Worm (Caenorhabditis elegans) whole organism, midembryonic: Measurements from ENCODE around the gene F49H6.5.

Experiments used
- T22C8.4 ChIP-seq: fragments of 200-800 bp; sonication (Bioruptor generic); IDR thresholded peaks from 2 replicates; pipeline ENCODE4 v1.3.6; 2022; ENCODE audit warnings: missing genetic modification characterization, missing compliant biosample characterization
- flt-1 ChIP-seq: fragments of 200-800 bp; sonication (Bioruptor generic); IDR thresholded peaks from 2 replicates; pipeline ENCODE4 v1.3.6; 2022; ENCODE audit warnings: missing genetic modification characterization, missing compliant biosample characterization
- klf-2 ChIP-seq: fragments of 200-800 bp; sonication (Bioruptor generic); conservative IDR thresholded peaks from 2 replicates; pipeline ENCODE4 v1.3.6; 2022; ENCODE audit warnings: missing genetic modification reagents, missing genetic modification characterization, missing compliant biosample characterization
- med-1 ChIP-seq: sonication (generic microtip); optimal IDR thresholded peaks from 2 replicates; lab custom pipeline; 2017; ENCODE audit warnings: missing genetic modification characterization, mild to moderate bottlenecking, missing compliant biosample characterization, antibody characterized with exemption, missing genetic modification reagents; ENCODE audit not compliant: insufficient read depth
- ref-1 ChIP-seq: fragments of 200-800 bp; sonication (Bioruptor generic); conservative IDR thresholded peaks from 2 replicates; pipeline ENCODE4 v1.3.6; 2022; ENCODE audit warnings: missing genetic modification reagents, missing genetic modification characterization, missing compliant biosample characterization
- tab-1 ChIP-seq: fragments of 200-800 bp; sonication (Bioruptor generic); IDR thresholded peaks from 2 replicates; pipeline ENCODE4 v1.3.6; 2022; ENCODE audit warnings: missing genetic modification characterization, missing compliant biosample characterization
- ztf-29 ChIP-seq: fragments of 200-800 bp; sonication (Bioruptor generic); IDR thresholded peaks from 2 replicates; pipeline ENCODE4 v1.3.6; 2022; ENCODE audit warnings: missing genetic modification reagents, missing genetic modification characterization, missing compliant biosample characterization

DNA sequence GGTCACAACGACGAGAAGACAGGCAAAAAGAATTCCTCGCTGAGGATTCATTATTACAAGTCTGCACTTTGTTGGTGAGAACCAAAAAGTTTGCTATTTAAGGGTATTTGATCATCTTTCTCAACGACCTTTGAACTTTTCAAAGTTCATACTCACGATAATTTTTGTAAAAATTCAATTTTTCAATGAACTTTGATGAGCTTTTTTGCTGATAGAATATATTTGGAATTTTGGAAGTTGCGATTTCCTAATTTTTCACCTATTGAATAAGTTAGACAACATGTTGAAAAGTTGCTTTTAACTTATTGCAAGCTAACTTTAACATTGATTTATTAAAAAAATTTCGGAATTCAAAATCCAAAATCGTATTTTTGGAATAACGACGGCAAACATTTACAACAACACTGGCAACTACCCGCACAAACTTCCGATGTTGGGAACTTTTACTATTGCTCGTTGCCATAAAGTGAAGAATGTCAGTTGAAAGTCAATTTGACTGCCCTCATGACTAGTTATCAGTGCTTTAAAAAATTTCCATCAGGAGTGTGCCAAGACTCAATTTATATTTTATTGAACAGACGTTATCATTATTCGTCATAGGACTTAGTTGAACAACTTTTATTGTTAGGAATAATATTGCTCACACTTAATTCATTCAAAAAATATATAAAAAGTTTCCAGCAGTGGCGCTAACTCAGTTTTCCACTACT is at the start of gene F49H6.5, which contains the start of gene F49H6.8:
- TF ChIP-seq tab-1 (no peak), klf-2 (no peak), flt-1 (GFP tag; lab: Robert Waterston, UW) (no peak), med-1 (GFP tag; lab: Kevin White, UChicago) (no peak), T22C8.4 (GFP tag; lab: Robert Waterston, UW) (no peak), ztf-29 (no peak), ref-1 (GFP tag; lab: Robert Waterston, UW) (no peak)
